Fruit fly (Drosophila melanogaster) whole organism, prepupa: ENCODE results near the gene CG14246.

ENCODE experiments used
- CG6276 ChIP-seq: fragments of 200-800 bp; sonication (Bioruptor generic); optimal IDR thresholded peaks from 2 replicates; lab custom pipeline; 2017; ENCODE audit warnings: missing biosample characterization, mild to moderate bottlenecking, missing genetic modification characterization
- Gug ChIP-seq: fragments of 200-800 bp; sonication (Bioruptor generic); IDR thresholded peaks from 2 replicates; pipeline ENCODE4 v1.3.6; 2022; ENCODE audit warnings: missing biosample characterization, missing genetic modification characterization
- Sox102F ChIP-seq: fragments of 200-800 bp; sonication (Bioruptor generic); optimal IDR thresholded peaks from 2 replicates; lab custom pipeline; 2016; ENCODE audit warnings: missing biosample characterization, mild to moderate bottlenecking, missing genetic modification characterization

DNA sequence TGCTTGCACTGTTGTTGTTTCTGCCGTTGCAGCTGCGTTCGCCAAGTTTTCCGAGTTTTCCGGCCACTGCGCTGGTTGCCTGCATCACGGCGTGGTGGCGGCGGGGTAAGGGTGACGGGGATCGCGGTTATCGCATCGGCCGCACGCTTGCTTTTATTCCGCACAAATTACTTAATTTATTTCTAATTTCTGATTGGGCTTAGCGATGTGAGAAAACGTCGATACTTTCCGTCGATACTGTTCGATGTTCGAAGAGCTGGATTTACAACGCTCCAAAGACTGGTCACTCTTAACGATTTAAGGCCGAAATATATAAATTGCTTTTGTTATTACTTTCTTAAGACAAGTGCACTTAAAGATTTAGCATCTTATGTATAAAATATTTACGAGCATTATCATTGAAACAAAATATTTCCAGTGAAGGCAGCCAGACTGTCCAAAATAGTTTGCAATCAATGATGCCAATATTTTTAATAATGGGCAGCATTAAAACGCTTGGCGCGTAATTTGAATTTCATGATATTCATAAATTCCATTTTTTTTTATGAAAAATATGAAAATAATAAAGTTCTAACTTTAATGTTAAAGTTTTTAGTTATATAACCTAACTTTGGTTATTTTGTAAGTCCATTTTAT is 2.0 kb upstream of the CG14246 start, which contains the start of gene CG6420:
- TF ChIP-seq CG6276 (GFP tag; lab: Kevin White, UChicago) (no peak), Sox102F (no peak), Gug (no peak)
